Fruit fly (Drosophila melanogaster): Measurements from ENCODE around the gene CG31157.
A peak's percentile ranks its signal among the peaks of the same experiment; 100 is the strongest.

The CG31157 gene

DNA sequence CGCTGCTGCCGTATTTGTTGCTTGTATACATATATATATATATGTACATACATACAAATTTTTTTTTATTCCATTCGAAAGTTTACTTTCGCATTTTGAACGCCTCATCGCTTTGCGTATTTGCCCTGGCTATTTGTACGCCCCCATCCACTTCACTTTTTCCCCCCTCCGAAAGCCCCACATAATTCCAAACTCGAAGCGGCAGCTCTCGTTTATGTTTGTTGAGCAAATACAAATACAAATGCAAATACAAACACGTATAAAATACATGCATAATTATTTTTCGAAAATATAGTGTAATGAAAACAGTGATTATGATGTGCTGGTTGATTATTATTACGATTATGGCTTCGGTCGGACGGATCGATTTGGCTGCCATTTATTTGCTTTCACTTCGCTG lies 20.5 kb downstream of the CG31157 start (continued):
- no peak for TF ChIP-seq Eip75B (GFP tag; optimal IDR thresholded peaks at IDR 0.05)
- no peak for TF ChIP-seq salr (GFP tag; optimal IDR thresholded peaks at IDR 0.05)
- TF ChIP-seq CG6808 (GFP tag; optimal IDR thresholded peaks at IDR 0.05): no peak
- TF ChIP-seq Smox (GFP tag; optimal IDR thresholded peaks at IDR 0.05): peak; percentile 15
- no peak for TF ChIP-seq fd59A (GFP tag; optimal IDR thresholded peaks at IDR 0.05)
- TF ChIP-seq CG11294 (GFP tag; IDR thresholded peaks at IDR 0.05): no peak
- TF ChIP-seq CG6792 (GFP tag; optimal IDR thresholded peaks at IDR 0.05): peak; percentile 29
- no peak for TF ChIP-seq Hr39 (GFP tag; optimal IDR thresholded peaks at IDR 0.05)
- TF ChIP-seq CG7368 (GFP tag; optimal IDR thresholded peaks at IDR 0.05): no peak
- TF ChIP-seq Ets96B (tag; optimal IDR thresholded peaks at IDR 0.05): no peak
- no peak for TF ChIP-seq CG32006 (GFP tag; optimal IDR thresholded peaks at IDR 0.05)
- no peak for TF ChIP-seq spab (GFP tag; optimal IDR thresholded peaks at IDR 0.05)
- peak; percentile 22 for TF ChIP-seq CG8319 (GFP tag; optimal IDR thresholded peaks at IDR 0.05)
- TF ChIP-seq CG6854 (GFP tag; optimal IDR thresholded peaks at IDR 0.05): peak; percentile 41
- peak; percentile 56 for TF ChIP-seq Eip78C (GFP tag)
- peak; percentile 28 for TF ChIP-seq CG3919 (GFP tag; optimal IDR thresholded peaks at IDR 0.05)
- no peak for TF ChIP-seq pdm3 (GFP tag; optimal IDR thresholded peaks at IDR 0.05)
- peak; percentile 29 for TF ChIP-seq Met (GFP tag; optimal IDR thresholded peaks at IDR 0.05)
- TF ChIP-seq esn (GFP tag; optimal IDR thresholded peaks at IDR 0.05): peak; percentile 60
- 0 out of 3 replicates have a peak, but pooled peaks have one; percentile 46 for TF ChIP-seq CG6163 (GFP tag; IDR thresholded peaks at IDR 0.05)
- no peak for TF ChIP-seq Hr38 (GFP tag; optimal IDR thresholded peaks at IDR 0.05)
- TF ChIP-seq cyc (GFP tag; optimal IDR thresholded peaks at IDR 0.05): no peak
- TF ChIP-seq lz (GFP tag; optimal IDR thresholded peaks at IDR 0.05): peak; percentile 25
- TF ChIP-seq CG11762 (GFP tag; optimal IDR thresholded peaks at IDR 0.05; ENCODE audit: insufficient read depth): no peak
- no peak for TF ChIP-seq dac (GFP tag; optimal IDR thresholded peaks at IDR 0.05)
- TF ChIP-seq CG10669 (GFP tag; optimal IDR thresholded peaks at IDR 0.05): peak; percentile 9
- no peak for TF ChIP-seq Sox14 (GFP tag; optimal IDR thresholded peaks at IDR 0.05)
- TF ChIP-seq vri (GFP tag; optimal IDR thresholded peaks at IDR 0.05): peak; percentile 58
- peak; percentile 97 for TF ChIP-seq fkh (GFP tag; optimal IDR thresholded peaks at IDR 0.05)
- no peak for TF ChIP-seq Eip93F (GFP tag; optimal IDR thresholded peaks at IDR 0.05)
- no peak for TF ChIP-seq CG9139 (GFP tag; optimal IDR thresholded peaks at IDR 0.05)
- peak; percentile 14 for TF ChIP-seq OdsH (GFP tag; optimal IDR thresholded peaks at IDR 0.05)
- no peak for TF ChIP-seq eg (GFP tag; IDR thresholded peaks at IDR 0.05)
- TF ChIP-seq Lpt (GFP tag; optimal IDR thresholded peaks at IDR 0.05): no peak
- TF ChIP-seq CG4318 (GFP tag; optimal IDR thresholded peaks at IDR 0.05): no peak
- peak; percentile 7 for TF ChIP-seq topi (GFP tag; optimal IDR thresholded peaks at IDR 0.05)
- TF ChIP-seq CG8632 (GFP tag; optimal IDR thresholded peaks at IDR 0.05): peak; percentile 38
- TF ChIP-seq achi (GFP tag; optimal IDR thresholded peaks at IDR 0.05): peak; percentile 20
- peak; percentile 44 for TF ChIP-seq Sox102F (GFP tag; optimal IDR thresholded peaks at IDR 0.05)
- TF ChIP-seq CG3032 (tag; optimal IDR thresholded peaks at IDR 0.05): no peak
- no peak for TF ChIP-seq net (GFP tag; optimal IDR thresholded peaks at IDR 0.05)
- TF ChIP-seq CG16779 (tag; optimal IDR thresholded peaks at IDR 0.05): no peak

DNA sequence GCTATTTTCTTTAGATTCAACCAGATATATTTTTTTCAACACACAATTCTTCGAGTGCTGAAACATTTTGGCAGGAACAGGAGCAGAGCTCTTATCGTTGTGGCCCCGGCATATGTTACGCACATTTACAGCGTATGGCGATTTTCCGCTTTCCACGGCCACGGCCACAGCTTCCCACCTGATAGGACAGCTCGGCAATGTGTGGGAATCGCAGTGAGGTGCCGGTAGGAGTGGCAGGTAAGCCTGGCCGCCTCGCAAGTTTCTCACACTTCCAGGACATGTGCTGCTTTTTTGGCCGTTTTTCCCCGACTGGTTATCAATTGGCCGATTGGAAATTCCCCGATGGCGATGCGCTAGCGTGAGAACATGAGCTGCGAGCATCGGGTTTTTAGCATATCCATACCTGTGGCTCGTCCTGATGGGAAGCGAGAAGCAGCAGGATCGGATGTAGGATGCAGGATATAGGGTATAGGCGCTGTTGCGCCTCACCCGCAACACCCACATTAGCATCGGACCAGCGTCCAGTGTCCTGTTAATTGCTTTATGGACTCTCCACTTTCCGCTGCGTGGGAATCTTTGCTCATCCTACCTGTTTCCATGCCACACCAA lies 22.6 kb downstream of the CG31157 start:
- no peak for TF ChIP-seq CG6854 (GFP tag; optimal IDR thresholded peaks at IDR 0.05)
- no peak for TF ChIP-seq svp (GFP tag)
- no peak for TF ChIP-seq fd85E (GFP tag; optimal IDR thresholded peaks at IDR 0.05)
- TF ChIP-seq Smox (GFP tag; optimal IDR thresholded peaks at IDR 0.05): no peak
- TF ChIP-seq Blimp-1 (GFP tag; optimal IDR thresholded peaks at IDR 0.05): no peak
- no peak for TF ChIP-seq dac (GFP tag; optimal IDR thresholded peaks at IDR 0.05)

Data from whole organism, prepupa.